Fruit fly (Drosophila melanogaster): ENCODE data around the gene Etfb.

Gene Etfb

dm6 chr3R:29786016-29786996, 16.4 kb downstream of the Etfb start (continued):
- TF ChIP-seq Dif (GFP tag; optimal IDR thresholded peaks at IDR 0.05; ENCODE audit: partially characterized antibody) (no peak), h (GFP tag; optimal IDR thresholded peaks at IDR 0.05) (peak; percentile 65)

dm6 chr3R:29785242-29785641, 17.5 kb downstream of the Etfb start:
- TF ChIP-seq Rel (GFP tag; optimal IDR thresholded peaks at IDR 0.05) (no peak), Rel (tag; optimal IDR thresholded peaks at IDR 0.05) (peak; percentile 95), Myc (optimal IDR thresholded peaks at IDR 0.05) (no peak)

DNA sequence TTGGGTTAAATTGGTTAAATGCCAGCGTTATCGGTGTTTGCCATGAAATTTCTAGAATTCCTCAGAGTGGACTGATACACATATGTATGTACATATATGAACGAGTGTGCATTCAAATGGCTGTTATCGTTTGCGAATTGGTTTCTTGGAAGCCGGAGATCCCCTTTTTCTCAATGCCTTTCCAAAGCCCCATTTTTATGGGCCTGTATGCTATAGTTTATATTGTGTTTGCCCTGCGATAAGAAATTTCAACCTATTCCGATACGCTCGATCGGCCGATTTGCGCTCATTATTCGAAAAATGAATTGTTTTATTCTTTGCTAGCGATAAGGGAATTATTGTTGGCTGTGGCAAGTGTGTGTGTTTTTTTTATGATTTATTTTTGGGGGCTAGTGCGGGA, 19.5 kb downstream of the Etfb start:
- no peak for TF ChIP-seq OdsH (GFP tag; optimal IDR thresholded peaks at IDR 0.05)
- no peak for TF ChIP-seq Myc (optimal IDR thresholded peaks at IDR 0.05)
- TF ChIP-seq Dfd (GFP tag; optimal IDR thresholded peaks at IDR 0.05) = no peak
- TF ChIP-seq Hnf4 (GFP tag; optimal IDR thresholded peaks at IDR 0.05) = no peak
- TF ChIP-seq N (GFP tag; optimal IDR thresholded peaks at IDR 0.05) = no peak
- no peak for TF ChIP-seq dl (GFP tag; optimal IDR thresholded peaks at IDR 0.05; ENCODE audit: insufficient read depth in 1 of 2, partially characterized antibody in 2 of 2)
- TF ChIP-seq Rel (GFP tag; optimal IDR thresholded peaks at IDR 0.05) = no peak
- peak; percentile 97 for TF ChIP-seq Rel (tag; optimal IDR thresholded peaks at IDR 0.05)
- TF ChIP-seq jim (GFP tag; optimal IDR thresholded peaks at IDR 0.05) = no peak

DNA sequence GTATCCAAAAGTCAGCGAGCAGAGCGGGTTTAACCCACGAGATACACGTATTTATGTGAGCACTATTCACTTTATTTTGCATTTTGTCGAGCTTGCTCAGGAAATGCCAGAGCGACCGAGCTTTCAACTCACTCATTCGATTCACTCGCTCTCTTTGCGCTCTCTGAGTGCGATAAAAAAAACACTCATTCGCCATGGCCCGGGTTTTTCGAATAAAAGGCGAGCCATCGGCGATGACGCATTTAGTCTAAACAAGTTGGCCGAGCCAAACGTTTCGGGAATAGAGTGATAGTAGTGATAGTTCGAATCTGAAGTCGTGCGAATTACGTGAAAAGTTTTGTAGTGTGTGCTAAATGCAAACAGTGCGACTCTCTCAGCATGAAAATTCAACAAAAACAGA, 20.4 kb downstream of the Etfb start:
- TF ChIP-seq dl (GFP tag; optimal IDR thresholded peaks at IDR 0.05; ENCODE audit: insufficient read depth in 1 of 2, partially characterized antibody in 2 of 2) = peak in 1 of 2 experiments; percentile 7
- no peak for TF ChIP-seq Abd-B (GFP tag; optimal IDR thresholded peaks at IDR 0.05)
- no peak for TF ChIP-seq dmrt93B (GFP tag; optimal IDR thresholded peaks at IDR 0.05)
- no peak for TF ChIP-seq Dfd (GFP tag; optimal IDR thresholded peaks at IDR 0.05)
- no peak for TF ChIP-seq Myc (optimal IDR thresholded peaks at IDR 0.05)
- TF ChIP-seq woc (GFP tag; optimal IDR thresholded peaks at IDR 0.05) = no peak
- TF ChIP-seq OdsH (GFP tag; optimal IDR thresholded peaks at IDR 0.05) = peak; percentile 11
- peak; percentile 44 for TF ChIP-seq brk (GFP tag; optimal IDR thresholded peaks at IDR 0.05)
- TF ChIP-seq psq (GFP tag; optimal IDR thresholded peaks at IDR 0.05) = peak; percentile 51
- TF ChIP-seq HLH106 (tag; optimal IDR thresholded peaks at IDR 0.05) = peak; percentile 24
- TF ChIP-seq Dif (GFP tag; optimal IDR thresholded peaks at IDR 0.05; ENCODE audit: partially characterized antibody) = peak; percentile 67
- TF ChIP-seq rgr (GFP tag; optimal IDR thresholded peaks at IDR 0.05) = peak; percentile 39
- no peak for TF ChIP-seq usp (GFP tag; optimal IDR thresholded peaks at IDR 0.05)
- peak; percentile 55 for TF ChIP-seq h (GFP tag; optimal IDR thresholded peaks at IDR 0.05)
- TF ChIP-seq tai (GFP tag; optimal IDR thresholded peaks at IDR 0.05) = peak; percentile 8
- no peak for TF ChIP-seq N (GFP tag; optimal IDR thresholded peaks at IDR 0.05)
- no peak for TF ChIP-seq GATAd (GFP tag; optimal IDR thresholded peaks at IDR 0.05)
- TF ChIP-seq Jra (GFP tag; optimal IDR thresholded peaks at IDR 0.05) = peak; percentile 96
- TF ChIP-seq CG9705 (GFP tag; optimal IDR thresholded peaks at IDR 0.05) = no peak
- peak; percentile 16 for TF ChIP-seq Rel (GFP tag; optimal IDR thresholded peaks at IDR 0.05)
- no peak for TF ChIP-seq Rel (tag; optimal IDR thresholded peaks at IDR 0.05)
- TF ChIP-seq sv (GFP tag; optimal IDR thresholded peaks at IDR 0.05) = no peak
- TF ChIP-seq sage (GFP tag; optimal IDR thresholded peaks at IDR 0.05) = peak; percentile 6
- no peak for TF ChIP-seq Hr78 (GFP tag; optimal IDR thresholded peaks at IDR 0.05)
- TF ChIP-seq Vsx2 (GFP tag; optimal IDR thresholded peaks at IDR 0.05; ENCODE audit: partially characterized antibody) = no peak
- peak; percentile 50 for TF ChIP-seq fru (GFP tag; optimal IDR thresholded peaks at IDR 0.05)
- TF ChIP-seq ey (GFP tag; optimal IDR thresholded peaks at IDR 0.05) = no peak
- TF ChIP-seq foxo (GFP tag; optimal IDR thresholded peaks at IDR 0.05) = peak in 1 of 2 experiments; percentile 19
- no peak for TF ChIP-seq pan (optimal IDR thresholded peaks at IDR 0.05)
- TF ChIP-seq Hnf4 (GFP tag; optimal IDR thresholded peaks at IDR 0.05) = peak; percentile 46
- peak; percentile 49 for TF ChIP-seq Sp1 (GFP tag; optimal IDR thresholded peaks at IDR 0.05)
- no peak for TF ChIP-seq lola (GFP tag; optimal IDR thresholded peaks at IDR 0.05)
- peak; percentile 67 for TF ChIP-seq CrebA (GFP tag; optimal IDR thresholded peaks at IDR 0.05; ENCODE audit: borderline replicate concordance)
- TF ChIP-seq br (GFP tag; optimal IDR thresholded peaks at IDR 0.05) = peak; percentile 49

All from whole organism, wandering third instar larva.